Fruit fly (Drosophila melanogaster) whole organism, adult: ENCODE measurements around the gene CG7367.

Experiments used
- CG11617 ChIP-seq: fragments of 200-800 bp; sonication (Bioruptor generic); optimal IDR thresholded peaks from 2 replicates; lab custom pipeline; 2017; ENCODE audit warnings: mild to moderate bottlenecking, missing biosample characterization, missing genetic modification reagents, missing genetic modification characterization
- CG12768 ChIP-seq: fragments of 200-800 bp; sonication (Bioruptor generic); optimal IDR thresholded peaks from 2 replicates; lab custom pipeline; 2017; ENCODE audit warnings: missing biosample characterization, missing genetic modification characterization, mild to moderate bottlenecking, moderate library complexity, missing genetic modification reagents
- CG14711 ChIP-seq: fragments of 200-800 bp; sonication (Bioruptor generic); optimal IDR thresholded peaks from 2 replicates; lab custom pipeline; 2018; ENCODE audit warnings: missing biosample characterization, mild to moderate bottlenecking, missing genetic modification characterization, moderate library complexity
- CG1620 ChIP-seq: fragments of 200-800 bp; sonication (Bioruptor generic); optimal IDR thresholded peaks from 2 replicates; lab custom pipeline; 2016; ENCODE audit warnings: missing biosample characterization, missing genetic modification characterization
- CG33017 ChIP-seq: fragments of 200-800 bp; sonication (Bioruptor generic); optimal IDR thresholded peaks from 2 replicates; lab custom pipeline; 2018; ENCODE audit warnings: missing biosample characterization, mild to moderate bottlenecking, missing genetic modification characterization, moderate library complexity
- CG5204 ChIP-seq: fragments of 200-800 bp; sonication (Bioruptor generic); optimal IDR thresholded peaks from 2 replicates; lab custom pipeline; 2016; ENCODE audit warnings: missing biosample characterization, missing genetic modification characterization
- CG7045 ChIP-seq: fragments of 200-800 bp; sonication (Bioruptor generic); optimal IDR thresholded peaks from 2 replicates; lab custom pipeline; 2017; ENCODE audit warnings: missing biosample characterization, mild to moderate bottlenecking, missing genetic modification characterization
- CG7101 ChIP-seq: fragments of 200-800 bp; sonication (Bioruptor generic); optimal IDR thresholded peaks from 2 replicates; lab custom pipeline; 2018; ENCODE audit warnings: missing biosample characterization, mild to moderate bottlenecking, missing genetic modification characterization, moderate library complexity
- Clk ChIP-seq: fragments of 200-800 bp; sonication (Bioruptor generic); optimal IDR thresholded peaks from 2 replicates; lab custom pipeline; 2017; ENCODE audit warnings: missing biosample characterization, missing genetic modification characterization
- Crg-1 ChIP-seq: fragments of 200-800 bp; sonication (Bioruptor generic); optimal IDR thresholded peaks from 2 replicates; lab custom pipeline; 2016; ENCODE audit warnings: missing biosample characterization, missing genetic modification characterization
- Hr96 ChIP-seq: fragments of 200-800 bp; sonication (Bioruptor generic); optimal IDR thresholded peaks from 2 replicates; lab custom pipeline; 2016; ENCODE audit warnings: missing biosample characterization, missing genetic modification characterization
- Mnt ChIP-seq: fragments of 200-800 bp; sonication (Bioruptor generic); optimal IDR thresholded peaks from 2 replicates; lab custom pipeline; 2016; ENCODE audit warnings: missing biosample characterization, mild to moderate bottlenecking, missing genetic modification characterization
- bab1 ChIP-seq: fragments of 200-800 bp; sonication (Bioruptor generic); optimal IDR thresholded peaks from 3 replicates; lab custom pipeline; 2019; ENCODE audit warnings: missing biosample characterization, mild to moderate bottlenecking, missing genetic modification characterization, moderate library complexity
- cic ChIP-seq: fragments of 200-800 bp; sonication (Bioruptor generic); optimal IDR thresholded peaks from 2 replicates; lab custom pipeline; 2017; ENCODE audit warnings: missing biosample characterization, mild to moderate bottlenecking, missing genetic modification characterization, moderate library complexity
- cnc ChIP-seq, 2 experiments: fragments of >200 bp; optimal IDR thresholded peaks; 2 replicates each; lab custom pipeline; 2017
- kay ChIP-seq: fragments of 200-800 bp; sonication (Bioruptor generic); peaks from one replicate; lab custom pipeline; 2016; ENCODE audit warnings: missing biosample characterization, missing genetic modification characterization, borderline replicate concordance
- ovo ChIP-seq: fragments of 200-800 bp; sonication (Bioruptor generic); optimal IDR thresholded peaks from 2 replicates; lab custom pipeline; 2016; ENCODE audit warnings: missing biosample characterization, missing genetic modification characterization
- pad ChIP-seq: fragments of 200-800 bp; sonication (Bioruptor generic); optimal IDR thresholded peaks from 3 replicates; lab custom pipeline; 2017; ENCODE audit warnings: missing biosample characterization, missing genetic modification characterization, mild to moderate bottlenecking, moderate library complexity, missing genetic modification reagents
- tj ChIP-seq: fragments of 200-800 bp; sonication (Bioruptor generic); optimal IDR thresholded peaks from 3 replicates; lab custom pipeline; 2017; ENCODE audit warnings: missing biosample characterization, mild to moderate bottlenecking, missing genetic modification characterization, moderate library complexity
- toe ChIP-seq: fragments of 200-800 bp; sonication (Bioruptor generic); optimal IDR thresholded peaks from 2 replicates; lab custom pipeline; 2016; ENCODE audit warnings: missing biosample characterization, missing genetic modification characterization

CG7367 gene

dm6 chr2L:8033756-8034155 is 5.8 kb downstream of the CG7367 start:
- TF ChIP-seq CG14711 (tag; lab: Kevin White, UChicago): peak; percentile 44
- no peak for TF ChIP-seq Hr96 (GFP tag; lab: Kevin White, UChicago)
- no peak for TF ChIP-seq kay (GFP tag; lab: Kevin White, UChicago)
- no peak for TF ChIP-seq cic (GFP tag; lab: Kevin White, UChicago)
- no peak for TF ChIP-seq CG5204
- TF ChIP-seq CG12768: peak; percentile 53
- TF ChIP-seq CG7101 (tag; lab: Kevin White, UChicago): peak; percentile 68
- TF ChIP-seq CG1620: no peak
- peak; percentile 82 for TF ChIP-seq CG33017
- no peak for TF ChIP-seq toe (GFP tag; lab: Kevin White, UChicago)
- peak; percentile 24 for TF ChIP-seq tj (GFP tag; lab: Kevin White, UChicago)
- no peak for TF ChIP-seq Clk (GFP tag; lab: Kevin White, UChicago)
- no peak for TF ChIP-seq Crg-1 (GFP tag; lab: Kevin White, UChicago)
- TF ChIP-seq cnc (optimal IDR thresholded peaks at IDR 0.05; lab: Kevin White, UChicago): peak in 1 of 2 experiments; percentile 71
- TF ChIP-seq CG7045 (GFP tag; lab: Kevin White, UChicago): peak; percentile 18

DNA sequence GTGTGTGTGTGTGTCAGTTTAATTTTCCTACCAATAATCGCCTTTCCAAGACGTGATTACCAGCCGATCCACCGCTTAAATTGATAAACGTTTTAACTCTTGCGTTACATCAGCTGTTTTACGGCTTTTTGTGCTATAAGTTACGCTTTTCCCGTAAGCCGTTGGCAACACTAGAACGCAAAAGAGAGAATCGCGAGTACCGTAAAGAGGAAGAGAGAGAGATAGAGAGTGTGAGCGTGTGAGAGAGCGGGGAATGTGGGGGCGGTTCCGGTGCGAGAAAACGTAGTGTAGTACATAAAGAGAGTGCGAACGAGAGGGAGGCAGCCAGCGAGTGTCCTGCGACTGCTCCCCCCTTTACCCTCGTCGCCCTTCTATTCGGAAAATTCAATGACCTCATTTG is 8.0 kb downstream of the CG7367 start:
- TF ChIP-seq pad (GFP tag; lab: Kevin White, UChicago) (peak; percentile 72), bab1 (peak; percentile 22), Clk (GFP tag; lab: Kevin White, UChicago) (no peak), Hr96 (GFP tag; lab: Kevin White, UChicago) (no peak), CG33017 (no peak), kay (GFP tag; lab: Kevin White, UChicago) (no peak), CG7101 (tag; lab: Kevin White, UChicago) (peak; percentile 1), CG1620 (no peak), CG11617 (no peak), CG12768 (peak; percentile 36), toe (GFP tag; lab: Kevin White, UChicago) (no peak), tj (GFP tag; lab: Kevin White, UChicago) (no peak), cic (GFP tag; lab: Kevin White, UChicago) (peak; percentile 29), Crg-1 (GFP tag; lab: Kevin White, UChicago) (no peak), ovo (GFP tag; lab: Kevin White, UChicago) (no peak), CG14711 (tag; lab: Kevin White, UChicago) (peak; percentile 74), cnc (optimal IDR thresholded peaks at IDR 0.05; lab: Kevin White, UChicago) (no peak), CG5204 (no peak), CG7045 (GFP tag; lab: Kevin White, UChicago) (no peak)

dm6 chr2L:8030693-8031210 is 8.8 kb downstream of the CG7367 start, which contains the start of gene Cka:
Gene Cka (plus strand): TSS chr2L:8030721.
- TF ChIP-seq CG1620 (no peak), ovo (GFP tag; lab: Kevin White, UChicago) (no peak), cnc (optimal IDR thresholded peaks at IDR 0.05; lab: Kevin White, UChicago) (no peak), CG7045 (GFP tag; lab: Kevin White, UChicago) (no peak), toe (GFP tag; lab: Kevin White, UChicago) (no peak), Clk (GFP tag; lab: Kevin White, UChicago) (no peak), CG5204 (no peak), bab1 (peak; percentile 32), CG12768 (peak; percentile 41), CG11617 (peak; percentile 12), kay (GFP tag; lab: Kevin White, UChicago) (no peak), pad (GFP tag; lab: Kevin White, UChicago) (peak; percentile 64), CG7101 (tag; lab: Kevin White, UChicago) (no peak), Mnt (GFP tag; lab: Kevin White, UChicago) (peak; percentile 65), CG14711 (tag; lab: Kevin White, UChicago) (peak; percentile 57), tj (GFP tag; lab: Kevin White, UChicago) (peak; percentile 39), Hr96 (GFP tag; lab: Kevin White, UChicago) (no peak), Crg-1 (GFP tag; lab: Kevin White, UChicago) (no peak), CG33017 (peak; percentile 4), cic (GFP tag; lab: Kevin White, UChicago) (peak; percentile 30)

DNA sequence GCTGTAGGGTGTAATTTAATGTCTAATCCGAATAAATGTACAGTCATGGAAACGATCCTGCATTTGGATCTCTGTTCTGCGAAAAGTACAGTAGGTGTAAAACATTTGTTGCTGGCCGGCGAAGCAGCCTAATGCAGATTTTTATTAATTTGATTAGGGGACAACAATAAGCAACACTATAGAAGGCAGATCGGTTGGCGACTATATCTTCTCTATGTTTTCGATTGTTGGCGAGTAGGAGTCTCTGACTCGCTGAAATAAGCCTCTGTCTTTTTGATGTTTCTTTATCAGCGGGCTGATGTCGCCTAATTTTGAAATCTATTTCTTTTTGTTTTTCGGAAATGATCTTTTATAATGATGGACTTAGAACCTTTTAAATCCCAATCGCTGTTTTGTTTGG is 9.5 kb downstream of the CG7367 start:
- no peak for TF ChIP-seq Hr96 (GFP tag; lab: Kevin White, UChicago)
- TF ChIP-seq CG5204: no peak
- TF ChIP-seq CG1620: no peak
- TF ChIP-seq pad (GFP tag; lab: Kevin White, UChicago): no peak
- no peak for TF ChIP-seq ovo (GFP tag; lab: Kevin White, UChicago)
- no peak for TF ChIP-seq toe (GFP tag; lab: Kevin White, UChicago)
- no peak for TF ChIP-seq CG12768

- no peak for TF ChIP-seq Hr96 (GFP tag; lab: Kevin White, UChicago)
- no peak for TF ChIP-seq kay (GFP tag; lab: Kevin White, UChicago)
- TF ChIP-seq CG7045 (GFP tag; lab: Kevin White, UChicago): no peak
- TF ChIP-seq ovo (GFP tag; lab: Kevin White, UChicago): no peak
- peak; percentile 40 for TF ChIP-seq Mnt (GFP tag; lab: Kevin White, UChicago)
- TF ChIP-seq CG11617: no peak
- TF ChIP-seq CG7101 (tag; lab: Kevin White, UChicago): no peak
- no peak for TF ChIP-seq Crg-1 (GFP tag; lab: Kevin White, UChicago)
- TF ChIP-seq CG12768: no peak
- peak; percentile 40 for TF ChIP-seq cic (GFP tag; lab: Kevin White, UChicago)
- no peak for TF ChIP-seq CG14711 (tag; lab: Kevin White, UChicago)
- TF ChIP-seq Clk (GFP tag; lab: Kevin White, UChicago): no peak
- no peak for TF ChIP-seq toe (GFP tag; lab: Kevin White, UChicago)
Measured at dm6 chr2L:8029160-8029852, 10.3 kb downstream of the CG7367 start, which contains the start of gene baf. Gene baf (plus strand): TSS chr2L:8029462.
